Worm (Caenorhabditis elegans) whole organism, L1 larva: Measurements from ENCODE around the gene ssp-36.

ENCODE experiments used
- C04F5.9 ChIP-seq: sonication (generic microtip); optimal IDR thresholded peaks from 2 replicates; lab custom pipeline; 2016; ENCODE audit warnings: missing genetic modification characterization, missing compliant biosample characterization
- C34B4.2 ChIP-seq: sonication (generic microtip); optimal IDR thresholded peaks from 2 replicates; lab custom pipeline; 2017; ENCODE audit warnings: mild to moderate bottlenecking, missing genetic modification characterization, missing compliant biosample characterization
- Y116A8C.19 ChIP-seq: sonication (generic microtip); optimal IDR thresholded peaks from 2 replicates; lab custom pipeline; 2016; ENCODE audit warnings: missing compliant biosample characterization, missing genetic modification characterization, borderline replicate concordance
- blmp-1 ChIP-seq: fragments of 150-350 bp; optimal IDR thresholded peaks from 2 replicates; lab custom pipeline; 2014; ENCODE audit warnings: missing biosample characterization, missing genetic modification characterization
- ceh-63 ChIP-seq: fragments of 200-800 bp; sonication (Bioruptor generic); optimal IDR thresholded peaks from 2 replicates; lab custom pipeline; 2018; ENCODE audit warnings: mild to moderate bottlenecking, missing genetic modification characterization, missing compliant biosample characterization
- ces-1 ChIP-seq: fragments of 150-350 bp; optimal IDR thresholded peaks from 2 replicates; lab custom pipeline; 2014; ENCODE audit warnings: missing biosample characterization, missing genetic modification reagents, missing genetic modification characterization
- dpl-1 ChIP-seq, 3 experiments: fragments of 150-350 bp in 2 of 3; sonication (generic microtip) in 1 of 3; optimal IDR thresholded peaks; 2 replicates each; lab custom pipeline; 2014 to 2017; ENCODE audit warnings: missing biosample characterization in 3 of 3, missing genetic modification characterization in 3 of 3, missing genetic modification reagents in 3 of 3
- efl-3 ChIP-seq: fragments of 200-800 bp; sonication (Bioruptor generic); optimal IDR thresholded peaks from 2 replicates; lab custom pipeline; 2018; ENCODE audit warnings: mild to moderate bottlenecking, missing genetic modification characterization, missing compliant biosample characterization
- egl-13 ChIP-seq: sonication (generic microtip); optimal IDR thresholded peaks from 2 replicates; lab custom pipeline; 2016; ENCODE audit warnings: missing genotype, missing genetic modification reagents, missing genetic modification characterization, missing compliant biosample characterization
- egl-27 ChIP-seq, 2 experiments: fragments of 150-350 bp in 1 of 2; sonication (generic microtip); optimal IDR thresholded peaks; 3 replicates each; lab custom pipeline; 2017 to 2018; ENCODE audit warnings: missing biosample characterization in 2 of 2, missing genetic modification characterization in 2 of 2, missing genetic modification reagents in 2 of 2
- elt-3 ChIP-seq, 6 experiments: fragments of 150-350 bp in 1 of 6; sonication (generic microtip); optimal IDR thresholded peaks; 2 replicates each; lab custom pipeline; 2017 to 2018; ENCODE audit warnings: missing biosample characterization in 6 of 6, missing genetic modification characterization in 6 of 6, inconsistent platforms in 1 of 6
- ets-5 ChIP-seq: fragments of 200-800 bp; sonication (Bioruptor generic); IDR thresholded peaks from 2 replicates; pipeline ENCODE4 v1.3.6; 2022; ENCODE audit warnings: missing genetic modification characterization, missing compliant biosample characterization
- fkh-10 ChIP-seq: sonication (generic microtip); optimal IDR thresholded peaks from 2 replicates; lab custom pipeline; 2017; ENCODE audit warnings: missing biosample characterization, missing genetic modification reagents, missing genetic modification characterization
- fos-1 ChIP-seq: fragments of 150-350 bp; optimal IDR thresholded peaks from 2 replicates; lab custom pipeline; 2014; ENCODE audit warnings: missing biosample characterization, missing genetic modification characterization
- grh-1 ChIP-seq: fragments of 200-800 bp; sonication (Bioruptor generic); IDR thresholded peaks from 2 replicates; pipeline ENCODE4 v1.3.6; 2022; ENCODE audit warnings: missing genetic modification reagents, missing genetic modification characterization, missing compliant biosample characterization
- hpl-2 ChIP-seq: fragments of 150-350 bp; optimal IDR thresholded peaks from 2 replicates; lab custom pipeline; 2014; ENCODE audit warnings: missing biosample characterization, missing genetic modification reagents, missing genetic modification characterization
- isw-1 ChIP-seq: fragments of 200-800 bp; sonication (Bioruptor generic); IDR thresholded peaks from 2 replicates; pipeline ENCODE4 v1.3.6; 2022; ENCODE audit warnings: missing genetic modification characterization, missing compliant biosample characterization
- lin-14 ChIP-seq: fragments of 200-800 bp; sonication (Bioruptor generic); optimal IDR thresholded peaks from 2 replicates; lab custom pipeline; 2018; ENCODE audit warnings: mild to moderate bottlenecking, missing genetic modification characterization, moderate library complexity, missing compliant biosample characterization
- mab-9 ChIP-seq: fragments of 200-800 bp; sonication (Bioruptor generic); IDR thresholded peaks from 2 replicates; pipeline ENCODE4 v1.3.6; 2022; ENCODE audit warnings: missing genetic modification reagents, missing genetic modification characterization, missing compliant biosample characterization
- mdl-1 ChIP-seq, 2 experiments: fragments of 150-350 bp; optimal IDR thresholded peaks; 2 replicates each; lab custom pipeline; 2014 to 2017; ENCODE audit warnings: missing biosample characterization in 2 of 2, missing genetic modification characterization in 2 of 2, inconsistent platforms in 1 of 2
- mep-1 ChIP-seq: fragments of 150-350 bp; optimal IDR thresholded peaks from 2 replicates; lab custom pipeline; 2014; ENCODE audit warnings: missing biosample characterization, missing genetic modification characterization
- nhr-19 ChIP-seq: fragments of 200-800 bp; sonication (Bioruptor generic); conservative IDR thresholded peaks from 2 replicates; pipeline ENCODE4 v1.3.6; 2022; ENCODE audit warnings: missing genetic modification characterization, missing compliant biosample characterization
- nhr-237 ChIP-seq: fragments of 150-350 bp; optimal IDR thresholded peaks from 2 replicates; lab custom pipeline; 2014; ENCODE audit warnings: missing biosample characterization, missing genetic modification characterization
- nhr-28 ChIP-seq: fragments of 150-350 bp; optimal IDR thresholded peaks from 2 replicates; lab custom pipeline; 2014; ENCODE audit warnings: missing biosample characterization, missing genetic modification characterization
- pax-3 ChIP-seq: fragments of 200-800 bp; sonication (Bioruptor generic); optimal IDR thresholded peaks from 2 replicates; lab custom pipeline; 2018; ENCODE audit warnings: mild to moderate bottlenecking, missing genetic modification characterization, moderate library complexity, missing compliant biosample characterization
- rnt-1 ChIP-seq: sonication (generic microtip); optimal IDR thresholded peaks from 2 replicates; lab custom pipeline; 2016; ENCODE audit warnings: mild to moderate bottlenecking, missing genetic modification characterization, moderate library complexity, missing compliant biosample characterization
- snpc-4 ChIP-seq: fragments of 150-350 bp; optimal IDR thresholded peaks from 2 replicates; lab custom pipeline; 2014; ENCODE audit warnings: missing biosample characterization, missing genetic modification characterization
- snu-23 ChIP-seq: sonication (generic microtip); optimal IDR thresholded peaks from 2 replicates; lab custom pipeline; 2016; ENCODE audit warnings: missing genetic modification characterization, missing compliant biosample characterization
- swsn-7 ChIP-seq: sonication (generic microtip); optimal IDR thresholded peaks from 2 replicates; lab custom pipeline; 2016; ENCODE audit warnings: missing genetic modification characterization, missing compliant biosample characterization
- tlp-1 ChIP-seq: fragments of 150-350 bp; optimal IDR thresholded peaks from 2 replicates; lab custom pipeline; 2014; ENCODE audit warnings: missing biosample characterization, missing genetic modification characterization
- unc-62 ChIP-seq: fragments of 150-350 bp; optimal IDR thresholded peaks from 2 replicates; lab custom pipeline; 2014; ENCODE audit warnings: missing biosample characterization, missing genetic modification reagents, missing genetic modification characterization
- unc-98 ChIP-seq: fragments of 200-800 bp; sonication (Bioruptor generic); IDR thresholded peaks from 2 replicates; pipeline ENCODE4 v1.3.6; 2022; ENCODE audit warnings: missing genetic modification characterization, missing compliant biosample characterization
- vab-15 ChIP-seq: sonication (generic microtip); optimal IDR thresholded peaks from 2 replicates; lab custom pipeline; 2017; ENCODE audit warnings: missing genotype, mild to moderate bottlenecking, missing genetic modification characterization, missing compliant biosample characterization
- zip-4 ChIP-seq: fragments of 200-800 bp; sonication (Bioruptor generic); optimal IDR thresholded peaks from 2 replicates; lab custom pipeline; 2018; ENCODE audit warnings: mild to moderate bottlenecking, missing genetic modification characterization, moderate library complexity, missing compliant biosample characterization
- ztf-4 ChIP-seq: fragments of 150-350 bp; optimal IDR thresholded peaks from 2 replicates; lab custom pipeline; 2014; ENCODE audit warnings: missing biosample characterization, missing genetic modification characterization

Gene ssp-36

ce11 chrIV:9755713-9756112, 10.4 kb downstream of the ssp-36 start:
- no peak for TF ChIP-seq ces-1 (GFP tag; lab: Kevin White, UChicago)
- peak; percentile 58 for TF ChIP-seq blmp-1
- TF ChIP-seq ceh-63 = no peak
- no peak for TF ChIP-seq pax-3
- no peak for TF ChIP-seq rnt-1
- TF ChIP-seq elt-3 (tag; optimal IDR thresholded peaks at IDR 0.05; lab: Kevin White, UChicago) = peak in 4 of 6 experiments; percentile 37 to 50 (median 44)

- TF ChIP-seq fkh-10 (no peak), snu-23 (GFP tag; lab: Kevin White, UChicago) (no peak), isw-1 (GFP tag; lab: Robert Waterston, UW) (no peak), snpc-4 (no peak), unc-62 (no peak), C34B4.2 (tag; lab: Kevin White, UChicago) (no peak), pax-3 (no peak)
Observed at ce11 chrIV:9748342-9748741, 17.8 kb downstream of the ssp-36 start, which contains the start of gene C28D4.8. TSS of gene C28D4.8 (minus strand) at chrIV:9748442.

ce11 chrIV:9746762-9747161, 19.4 kb downstream of the ssp-36 start, which contains the start of gene C28D4.5:
TSS of gene C28D4.5 (minus strand) at chrIV:9746862.
- TF ChIP-seq hpl-2 = no peak
- no peak for TF ChIP-seq dpl-1 (GFP tag; optimal IDR thresholded peaks at IDR 0.05; lab: Kevin White, UChicago)
- TF ChIP-seq nhr-28 (tag; lab: Kevin White, UChicago) = no peak
- no peak for TF ChIP-seq mdl-1 (tag; optimal IDR thresholded peaks at IDR 0.05; lab: Kevin White, UChicago)
- TF ChIP-seq ztf-4 (tag; lab: Kevin White, UChicago) = no peak
- no peak for TF ChIP-seq Y116A8C.19 (tag; lab: Kevin White, UChicago)
- no peak for TF ChIP-seq vab-15 (tag; lab: Kevin White, UChicago)
- TF ChIP-seq egl-13 = no peak
- TF ChIP-seq ets-5 (GFP tag; lab: Robert Waterston, UW) = no peak

ce11 chrIV:9744905-9745304, 21.2 kb downstream of the ssp-36 start, which contains the start of gene C28D4.4:
TSS of gene C28D4.4 (minus strand) at chrIV:9745005.
- TF ChIP-seq mep-1 (tag; lab: Kevin White, UChicago) = no peak

- TF ChIP-seq grh-1 (GFP tag; lab: Robert Waterston, UW) = no peak
- no peak for TF ChIP-seq lin-14 (GFP tag; lab: Kevin White, UChicago)
- no peak for TF ChIP-seq elt-3 (tag; optimal IDR thresholded peaks at IDR 0.05; lab: Kevin White, UChicago)
- no peak for TF ChIP-seq tlp-1
- no peak for TF ChIP-seq unc-98 (GFP tag; lab: Robert Waterston, UW)
- TF ChIP-seq nhr-237 (tag; lab: Kevin White, UChicago) = no peak
- TF ChIP-seq zip-4 (GFP tag; lab: Kevin White, UChicago) = no peak
- no peak for TF ChIP-seq nhr-28 (tag; lab: Kevin White, UChicago)
- no peak for TF ChIP-seq ces-1 (GFP tag; lab: Kevin White, UChicago)
- no peak for TF ChIP-seq nhr-19
- no peak for TF ChIP-seq C04F5.9 (tag; lab: Kevin White, UChicago)
- no peak for TF ChIP-seq fos-1 (tag; lab: Kevin White, UChicago)
- no peak for TF ChIP-seq swsn-7 (tag; lab: Kevin White, UChicago)
- TF ChIP-seq egl-27 (tag; optimal IDR thresholded peaks at IDR 0.05; lab: Kevin White, UChicago) = no peak
- TF ChIP-seq blmp-1 = no peak
- no peak for TF ChIP-seq efl-3 (GFP tag; lab: Kevin White, UChicago)
- TF ChIP-seq mab-9 (GFP tag; lab: Robert Waterston, UW) = no peak
Observed at ce11 chrIV:9742883-9743282, 23.3 kb downstream of the ssp-36 start, which contains the start of gene C28D4.7. TSS of gene C28D4.7 (minus strand) at chrIV:9743147.
